Worm (Caenorhabditis elegans) whole organism, L4 larva: Measurements from ENCODE around the gene bca-1.
A peak's percentile ranks its signal among the peaks of the same experiment; 100 is the strongest.

Source experiments
- F37D6.2 ChIP-seq: sonication (generic microtip); optimal IDR thresholded peaks from 2 replicates; lab custom pipeline; 2016; ENCODE audit warnings: mild to moderate bottlenecking, missing genetic modification characterization, missing compliant biosample characterization
- F49E8.2 ChIP-seq: sonication (generic microtip); optimal IDR thresholded peaks from 2 replicates; lab custom pipeline; 2016; ENCODE audit warnings: missing compliant biosample characterization, mild to moderate bottlenecking, missing genetic modification characterization, borderline replicate concordance
- R02D3.7 ChIP-seq: fragments of 150-350 bp; sonication (generic microtip); optimal IDR thresholded peaks from 3 replicates; lab custom pipeline; 2014; ENCODE audit warnings: missing biosample characterization, missing genetic modification characterization
- Y5F2A.4 ChIP-seq: fragments of 200-800 bp; sonication (Bioruptor generic); optimal IDR thresholded peaks from 2 replicates; lab custom pipeline; 2018; ENCODE audit warnings: mild to moderate bottlenecking, missing genetic modification characterization, missing compliant biosample characterization
- ZK546.5 ChIP-seq, 2 experiments: sonication (generic microtip); optimal IDR thresholded peaks; 2 replicates each; lab custom pipeline; 2017; ENCODE audit warnings: missing biosample characterization in 2 of 2, missing genetic modification characterization in 2 of 2
- aha-1 ChIP-seq: fragments of 150-350 bp; peaks from one replicate; lab custom pipeline; 2014; ENCODE audit warnings: missing biosample characterization, missing genetic modification characterization
- aly-2 ChIP-seq: sonication (generic microtip); optimal IDR thresholded peaks from 2 replicates; lab custom pipeline; 2018; ENCODE audit warnings: missing biosample characterization, missing genetic modification characterization
- attf-4 ChIP-seq: sonication (generic microtip); optimal IDR thresholded peaks from 3 replicates; lab custom pipeline; 2017; ENCODE audit warnings: missing biosample characterization, missing genetic modification characterization
- ceh-32 ChIP-seq: sonication (generic microtip); optimal IDR thresholded peaks from 2 replicates; lab custom pipeline; 2016; ENCODE audit warnings: mild to moderate bottlenecking, missing genetic modification characterization, missing compliant biosample characterization; ENCODE audit not compliant: poor library complexity
- ceh-44 ChIP-seq: fragments of 200-800 bp; sonication (Bioruptor generic); IDR thresholded peaks from 2 replicates; pipeline ENCODE4 v1.3.6; 2022; ENCODE audit warnings: missing genetic modification reagents, missing genetic modification characterization, missing compliant biosample characterization
- ceh-82 ChIP-seq: sonication (generic microtip); optimal IDR thresholded peaks from 2 replicates; lab custom pipeline; 2017; ENCODE audit warnings: missing biosample characterization, missing genetic modification characterization
- cey-2 ChIP-seq: sonication (generic microtip); optimal IDR thresholded peaks from 3 replicates; lab custom pipeline; 2017; ENCODE audit warnings: missing genetic modification characterization, mild to moderate bottlenecking, missing compliant biosample characterization, antibody characterized with exemption, borderline replicate concordance; ENCODE audit not compliant: insufficient read depth
- ctbp-1 ChIP-seq: fragments of 200-800 bp; sonication (Bioruptor generic); IDR thresholded peaks from 2 replicates; pipeline ENCODE4 v1.3.6; 2022; ENCODE audit warnings: missing genetic modification reagents, missing genetic modification characterization, missing compliant biosample characterization
- daf-16 ChIP-seq, 3 experiments: sonication (generic microtip); optimal IDR thresholded peaks; 2 replicates each; lab custom pipeline; 2016 to 2017; ENCODE audit warnings: missing genetic modification characterization in 3 of 3, missing genetic modification reagents in 3 of 3, mild to moderate bottlenecking in 2 of 3, missing compliant biosample characterization in 2 of 3, missing biosample characterization in 1 of 3, moderate library complexity in 1 of 3
- daf-8 ChIP-seq: fragments of 200-800 bp; sonication (Bioruptor generic); IDR thresholded peaks from 2 replicates; pipeline ENCODE4 v1.3.6; 2022; ENCODE audit warnings: missing genetic modification characterization, missing compliant biosample characterization
- dmd-6 ChIP-seq: fragments of 200-800 bp; sonication (Bioruptor generic); IDR thresholded peaks from 2 replicates; pipeline ENCODE4 v1.3.6; 2022; ENCODE audit warnings: missing genetic modification reagents, missing genetic modification characterization, missing compliant biosample characterization
- dpl-1 ChIP-seq: fragments of 150-350 bp; optimal IDR thresholded peaks from 2 replicates; lab custom pipeline; 2014; ENCODE audit warnings: missing biosample characterization, missing genetic modification reagents, missing genetic modification characterization
- duxl-1 ChIP-seq: sonication (generic microtip); optimal IDR thresholded peaks from 2 replicates; lab custom pipeline; 2016; ENCODE audit warnings: mild to moderate bottlenecking, missing genetic modification characterization, moderate library complexity, missing compliant biosample characterization; ENCODE audit not compliant: poor library complexity
- hif-1 ChIP-seq, 2 experiments: sonication (generic microtip); optimal IDR thresholded peaks; 2 replicates each; lab custom pipeline; 2016 to 2017; ENCODE audit warnings: missing compliant biosample characterization in 2 of 2, missing genetic modification characterization in 2 of 2, missing genetic modification reagents in 2 of 2, missing genotype in 2 of 2, mild to moderate bottlenecking in 1 of 2
- hlh-11 ChIP-seq: fragments of 200-800 bp; sonication (Bioruptor generic); optimal IDR thresholded peaks from 2 replicates; lab custom pipeline; 2018; ENCODE audit warnings: mild to moderate bottlenecking, missing genetic modification characterization, missing compliant biosample characterization
- hmg-1.1 ChIP-seq: fragments of 200-800 bp; sonication (Bioruptor generic); IDR thresholded peaks from 2 replicates; pipeline ENCODE4 v1.3.6; 2022; ENCODE audit warnings: missing genetic modification reagents, missing genetic modification characterization, missing compliant biosample characterization
- lin-38 ChIP-seq: fragments of 200-800 bp; sonication (Bioruptor generic); IDR thresholded peaks from 2 replicates; pipeline ENCODE4 v1.3.6; 2022; ENCODE audit warnings: missing genetic modification reagents, missing genetic modification characterization, missing compliant biosample characterization
- lsy-2 ChIP-seq, 2 experiments: fragments of 150-350 bp in 1 of 2; sonication (generic microtip) in 1 of 2; optimal IDR thresholded peaks; 2 replicates each; lab custom pipeline; 2014 to 2017; ENCODE audit warnings: missing biosample characterization in 2 of 2, missing genetic modification characterization in 2 of 2
- mdl-1 ChIP-seq, 2 experiments: fragments of 150-350 bp in 1 of 2; sonication (generic microtip) in 1 of 2; optimal IDR thresholded peaks; 2 replicates each; lab custom pipeline; 2014 to 2017; ENCODE audit warnings: missing biosample characterization in 2 of 2, missing genetic modification characterization in 2 of 2
- mep-1 ChIP-seq: fragments of 150-350 bp; sonication (generic microtip); optimal IDR thresholded peaks from 3 replicates; lab custom pipeline; 2014; ENCODE audit warnings: missing biosample characterization, missing genetic modification characterization
- mxl-3 ChIP-seq: fragments of 200-800 bp; sonication (Bioruptor generic); optimal IDR thresholded peaks from 2 replicates; lab custom pipeline; 2018; ENCODE audit warnings: mild to moderate bottlenecking, missing genetic modification characterization, missing compliant biosample characterization
- nhr-11 ChIP-seq: fragments of 150-350 bp; optimal IDR thresholded peaks from 2 replicates; lab custom pipeline; 2014; ENCODE audit warnings: missing biosample characterization, missing genetic modification characterization
- nhr-237 ChIP-seq: sonication (generic microtip); optimal IDR thresholded peaks from 2 replicates; lab custom pipeline; 2017; ENCODE audit warnings: missing biosample characterization, missing genetic modification characterization
- nhr-25 ChIP-seq: sonication (generic microtip); optimal IDR thresholded peaks from 2 replicates; lab custom pipeline; 2017; ENCODE audit warnings: missing genetic modification characterization, mild to moderate bottlenecking, missing compliant biosample characterization, antibody characterized with exemption, moderate library complexity, borderline replicate concordance; ENCODE audit not compliant: insufficient read depth
- nhr-48 ChIP-seq: sonication (generic microtip); optimal IDR thresholded peaks from 2 replicates; lab custom pipeline; 2016; ENCODE audit warnings: mild to moderate bottlenecking, missing genetic modification characterization, missing compliant biosample characterization
- nhr-76 ChIP-seq: fragments of 150-350 bp; optimal IDR thresholded peaks from 2 replicates; lab custom pipeline; 2014; ENCODE audit warnings: missing biosample characterization, missing genetic modification characterization
- sdz-12 ChIP-seq: fragments of 200-800 bp; sonication (Bioruptor generic); optimal IDR thresholded peaks from 2 replicates; lab custom pipeline; 2018; ENCODE audit warnings: mild to moderate bottlenecking, missing genetic modification characterization, missing compliant biosample characterization
- spr-1 ChIP-seq: sonication (generic microtip); optimal IDR thresholded peaks from 2 replicates; lab custom pipeline; 2016; ENCODE audit warnings: mild to moderate bottlenecking, missing genetic modification characterization, missing compliant biosample characterization
- unc-130 ChIP-seq: sonication (generic microtip); optimal IDR thresholded peaks from 2 replicates; lab custom pipeline; 2016; ENCODE audit warnings: missing genetic modification reagents, missing genetic modification characterization, missing compliant biosample characterization
- vab-7 ChIP-seq: fragments of 200-800 bp; sonication (Bioruptor generic); IDR thresholded peaks from 2 replicates; pipeline ENCODE4 v1.3.6; 2022; ENCODE audit warnings: missing genetic modification reagents, missing genetic modification characterization, missing compliant biosample characterization
- zag-1 ChIP-seq: fragments of 150-350 bp; optimal IDR thresholded peaks from 2 replicates; lab custom pipeline; 2014; ENCODE audit warnings: missing biosample characterization, missing genetic modification characterization
- zfp-2 ChIP-seq: sonication (generic microtip); optimal IDR thresholded peaks from 2 replicates; lab custom pipeline; 2016; ENCODE audit warnings: mild to moderate bottlenecking, missing genetic modification characterization, missing compliant biosample characterization
- ztf-7 ChIP-seq: fragments of 150-350 bp; optimal IDR thresholded peaks from 2 replicates; lab custom pipeline; 2014; ENCODE audit warnings: missing biosample characterization, missing genetic modification characterization

Gene bca-1

ce11 chrX:6239927-6240639, 35.5 kb upstream of the bca-1 start:
- no peak for TF ChIP-seq ceh-44 (GFP tag; lab: Robert Waterston, UW)
- TF ChIP-seq nhr-25: no peak
- TF ChIP-seq attf-4 (tag; lab: Kevin White, UChicago): no peak
- TF ChIP-seq vab-7 (GFP tag; lab: Robert Waterston, UW): no peak
- TF ChIP-seq mxl-3 (GFP tag; lab: Kevin White, UChicago): peak; percentile 96
- TF ChIP-seq daf-8 (GFP tag; lab: Robert Waterston, UW): no peak
- TF ChIP-seq lsy-2 (tag; optimal IDR thresholded peaks at IDR 0.05; lab: Kevin White, UChicago): peak in 1 of 2 experiments; percentile 19
- TF ChIP-seq R02D3.7 (tag; lab: Kevin White, UChicago): no peak
- TF ChIP-seq hmg-1.1 (GFP tag; lab: Robert Waterston, UW): peak; percentile 53; the same call in 1 of the 2 replicates
- peak; percentile 10 for TF ChIP-seq F37D6.2 (tag; lab: Kevin White, UChicago)
- peak; percentile 51 for TF ChIP-seq hlh-11 (tag; lab: Kevin White, UChicago)
- TF ChIP-seq duxl-1 (tag; lab: Kevin White, UChicago): no peak
- TF ChIP-seq ztf-7 (tag; lab: Kevin White, UChicago): no peak
- no peak for TF ChIP-seq aly-2 (tag; lab: Kevin White, UChicago)
- no peak for TF ChIP-seq lin-38 (GFP tag; lab: Robert Waterston, UW)
- TF ChIP-seq Y5F2A.4 (GFP tag; lab: Kevin White, UChicago): no peak
- peak in 1 of 2 experiments; percentile 53 for TF ChIP-seq hif-1 (tag; optimal IDR thresholded peaks at IDR 0.05; lab: Kevin White, UChicago)
- TF ChIP-seq cey-2 (tag; lab: Kevin White, UChicago): no peak
- peak; percentile 3 for TF ChIP-seq mep-1 (tag; lab: Kevin White, UChicago)
- TF ChIP-seq zag-1 (tag; lab: Kevin White, UChicago): no peak
- no peak for TF ChIP-seq sdz-12
- peak; percentile 6; the same call in 1 of the 2 replicates for TF ChIP-seq dmd-6 (GFP tag; lab: Robert Waterston, UW)
- no peak for TF ChIP-seq zfp-2 (tag; lab: Kevin White, UChicago)
- TF ChIP-seq ceh-82 (tag; lab: Kevin White, UChicago): no peak
- peak; percentile 2 for TF ChIP-seq aha-1 (tag; lab: Kevin White, UChicago)
- TF ChIP-seq nhr-237 (tag; lab: Kevin White, UChicago): no peak
- peak in 1 of 2 experiments; percentile 56 for TF ChIP-seq mdl-1 (tag; optimal IDR thresholded peaks at IDR 0.05; lab: Kevin White, UChicago)
- TF ChIP-seq ZK546.5 (tag; optimal IDR thresholded peaks at IDR 0.05; lab: Kevin White, UChicago): no peak
- TF ChIP-seq F49E8.2 (tag; lab: Kevin White, UChicago): no peak
- peak in 1 of 2 experiments; percentile 67 for TF ChIP-seq daf-16 (GFP tag; optimal IDR thresholded peaks at IDR 0.05; lab: Kevin White, UChicago)
- TF ChIP-seq daf-16 (tag; optimal IDR thresholded peaks at IDR 0.05; lab: Kevin White, UChicago): no peak
- no peak for TF ChIP-seq dpl-1
- TF ChIP-seq spr-1 (tag; lab: Kevin White, UChicago): no peak
- no peak for TF ChIP-seq nhr-11

ce11 chrX:6238973-6239372, 34.4 kb upstream of the bca-1 start, which contains the start of gene rml-3:
Gene rml-3, minus strand, starts transcription at chrX:6239065.
- no peak for TF ChIP-seq ceh-32
- TF ChIP-seq unc-130 (GFP tag; lab: Kevin White, UChicago): no peak
- TF ChIP-seq dmd-6 (GFP tag; lab: Robert Waterston, UW): 0 out of 2 replicates have a peak, but pooled peaks have one; percentile 14

ce11 chrX:6235443-6235842, 30.9 kb upstream of the bca-1 start, which contains the start of gene hsp-43:
Gene hsp-43, minus strand, starts transcription at chrX:6235543.
- TF ChIP-seq nhr-25: peak; percentile 48
- TF ChIP-seq ctbp-1: no peak
- no peak for TF ChIP-seq aly-2 (tag; lab: Kevin White, UChicago)
- TF ChIP-seq daf-8 (GFP tag; lab: Robert Waterston, UW): no peak
- TF ChIP-seq nhr-76 (tag; lab: Kevin White, UChicago): no peak
- no peak for TF ChIP-seq nhr-48 (tag; lab: Kevin White, UChicago)
